Worm (Caenorhabditis elegans): ENCODE data around the gene gfat-2.

gfat-2 gene

DNA sequence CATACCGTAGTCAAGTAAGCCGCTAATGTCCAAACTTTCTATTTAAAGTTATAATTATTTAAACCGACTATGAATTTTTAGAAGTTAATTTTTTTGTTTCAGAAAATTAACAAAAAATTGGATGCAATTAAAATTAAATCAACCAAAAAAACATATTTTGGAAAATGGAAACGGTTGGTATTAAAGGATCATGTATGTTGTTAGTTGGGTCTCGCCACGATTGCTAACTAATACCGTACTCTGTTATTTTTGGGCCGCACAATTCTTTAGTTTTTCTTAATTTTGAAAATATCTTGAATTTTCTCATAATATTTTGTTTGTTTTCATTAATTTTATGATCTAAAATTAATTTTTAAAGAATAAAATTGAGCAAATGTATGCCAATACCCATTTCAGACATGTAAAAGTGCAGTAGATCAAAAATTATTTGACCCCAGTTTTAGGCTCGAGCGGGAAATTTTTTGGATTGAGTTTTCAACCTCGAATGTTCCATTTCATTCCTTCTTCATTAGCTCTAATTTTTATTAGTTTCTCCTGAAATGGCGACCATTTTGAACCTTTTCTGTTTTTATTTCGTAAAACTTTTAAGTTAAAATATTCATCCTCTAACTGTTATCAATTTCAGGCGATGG is 37.5 kb upstream of the gfat-2 start, which contains the start of gene cbd-1:
Gene cbd-1 (plus strand): TSS at position 626 of the 632 bp plus-strand sequence.
- TF ChIP-seq sma-9 (GFP tag; optimal IDR thresholded peaks at IDR 0.05) (no peak), sma-9 (tag; optimal IDR thresholded peaks at IDR 0.05) (no peak), dmd-4 (tag; optimal IDR thresholded peaks at IDR 0.05) (no peak), ceh-82 (tag; optimal IDR thresholded peaks at IDR 0.05) (no peak), nhr-77 (tag; optimal IDR thresholded peaks at IDR 0.05) (no peak), elt-3 (tag; optimal IDR thresholded peaks at IDR 0.05) (no peak), nhr-10 (tag; optimal IDR thresholded peaks at IDR 0.05) (no peak), ztf-1 (GFP tag; conservative IDR thresholded peaks at IDR 0.05) (no peak), nhr-6 (tag; optimal IDR thresholded peaks at IDR 0.05) (no peak), aly-2 (tag; optimal IDR thresholded peaks at IDR 0.05) (no peak), unc-39 (tag; optimal IDR thresholded peaks at IDR 0.05) (no peak), skn-1 (tag; optimal IDR thresholded peaks at IDR 0.05) (no peak), C34F6.9 (tag; optimal IDR thresholded peaks at IDR 0.05) (no peak), egl-27 (tag; optimal IDR thresholded peaks at IDR 0.05) (no peak), mab-5 (tag; optimal IDR thresholded peaks at IDR 0.05) (no peak)

DNA sequence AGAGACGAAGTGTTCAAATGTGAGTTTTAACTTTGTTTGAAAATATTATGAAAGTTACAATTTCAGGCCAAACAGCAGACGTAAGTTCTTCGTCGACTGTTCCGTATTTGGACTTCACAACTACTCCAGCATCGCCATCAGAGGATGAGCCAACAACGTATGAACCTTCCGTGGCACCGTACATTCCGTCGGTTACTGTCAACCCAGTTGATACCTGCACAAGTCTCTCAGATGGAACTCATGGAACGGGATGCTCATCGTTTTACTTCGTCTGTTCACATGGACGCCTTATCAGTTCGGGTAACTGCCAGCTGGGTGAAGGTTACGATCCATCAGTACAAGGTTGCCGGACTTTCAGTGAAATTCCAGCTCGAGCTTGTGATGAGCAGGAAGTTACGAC is 34.3 kb upstream of the gfat-2 start:
- no peak for TF ChIP-seq ceh-82 (tag; optimal IDR thresholded peaks at IDR 0.05)
- TF ChIP-seq sem-4 (tag; optimal IDR thresholded peaks at IDR 0.05), result no peak
- TF ChIP-seq fos-1 (tag; optimal IDR thresholded peaks at IDR 0.05), result no peak
- TF ChIP-seq nhr-6 (tag; optimal IDR thresholded peaks at IDR 0.05), result no peak
- TF ChIP-seq lin-13 (GFP tag; optimal IDR thresholded peaks at IDR 0.05), result no peak
- TF ChIP-seq unc-39 (tag; optimal IDR thresholded peaks at IDR 0.05), result no peak
- TF ChIP-seq elt-3 (tag; optimal IDR thresholded peaks at IDR 0.05), result no peak
- no peak for TF ChIP-seq nhr-77 (tag; optimal IDR thresholded peaks at IDR 0.05)
- no peak for TF ChIP-seq nhr-10 (tag; optimal IDR thresholded peaks at IDR 0.05)
- no peak for TF ChIP-seq mab-5 (tag; optimal IDR thresholded peaks at IDR 0.05)
- TF ChIP-seq alr-1 (tag; optimal IDR thresholded peaks at IDR 0.05), result no peak
- TF ChIP-seq zag-1 (tag; optimal IDR thresholded peaks at IDR 0.05), result no peak
- TF ChIP-seq peb-1 (tag; optimal IDR thresholded peaks at IDR 0.05), result no peak
- TF ChIP-seq unc-62 (GFP tag; optimal IDR thresholded peaks at IDR 0.05), result no peak
- no peak for TF ChIP-seq nhr-12 (tag; optimal IDR thresholded peaks at IDR 0.05)
- TF ChIP-seq blmp-1 (tag; optimal IDR thresholded peaks at IDR 0.05; ENCODE audit: insufficient read depth), result no peak
- no peak for TF ChIP-seq sma-3 (GFP tag; optimal IDR thresholded peaks at IDR 0.05)
- no peak for TF ChIP-seq gmeb-1 (tag; optimal IDR thresholded peaks at IDR 0.05)
- no peak for TF ChIP-seq C34F6.9 (tag; optimal IDR thresholded peaks at IDR 0.05)
- TF ChIP-seq crh-2 (tag; optimal IDR thresholded peaks at IDR 0.05), result no peak

DNA sequence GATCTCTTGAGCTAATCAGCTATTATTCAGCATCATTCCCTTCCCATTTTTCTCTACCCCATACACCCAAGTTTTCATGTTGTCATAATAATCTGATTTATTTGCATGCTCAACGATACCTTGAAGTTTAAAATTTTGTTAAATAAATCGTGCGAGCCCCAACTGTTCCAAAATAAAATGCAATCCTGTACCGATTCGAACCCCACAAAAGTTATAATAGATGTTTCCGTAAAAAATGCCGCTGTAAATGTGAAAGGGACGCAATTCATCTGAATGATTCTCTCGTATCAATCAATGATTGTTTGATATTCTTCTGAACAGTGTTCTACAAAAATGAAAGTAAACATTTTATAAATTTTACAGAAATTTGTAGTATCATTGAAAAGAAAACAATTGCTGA is 32.6 kb upstream of the gfat-2 start:
- TF ChIP-seq lin-11 (tag; optimal IDR thresholded peaks at IDR 0.05) (no peak), skn-1 (tag; optimal IDR thresholded peaks at IDR 0.05) (no peak), elt-1 (tag; optimal IDR thresholded peaks at IDR 0.05) (no peak), dmd-4 (tag; optimal IDR thresholded peaks at IDR 0.05) (no peak), ceh-16 (tag; optimal IDR thresholded peaks at IDR 0.05) (no peak)

DNA sequence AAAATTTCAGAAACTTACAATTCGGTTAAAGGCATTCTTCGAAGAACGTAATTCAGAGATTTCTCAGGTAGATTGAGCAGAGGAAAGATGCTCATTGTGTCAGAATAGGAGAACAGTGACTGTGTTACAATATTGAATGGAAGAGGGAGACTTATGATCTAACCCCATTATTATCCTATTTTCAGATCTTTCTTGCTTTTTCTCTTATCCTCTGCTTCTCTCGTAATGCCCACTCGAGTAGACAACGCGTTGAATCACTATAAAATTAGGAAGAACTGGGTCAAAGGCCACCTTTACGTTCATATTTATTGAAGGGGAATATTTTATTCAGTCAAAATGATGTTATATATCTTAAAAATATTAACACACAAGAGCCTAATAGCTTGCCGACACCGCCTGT is 30.8 kb upstream of the gfat-2 start, which contains the start of gene fbxb-76:
Gene fbxb-76 (minus strand): TSS at position 101 of the 400 bp plus-strand sequence.
- TF ChIP-seq nhr-23 (tag; optimal IDR thresholded peaks at IDR 0.05) (no peak), Y55F3AM.14 (GFP tag; optimal IDR thresholded peaks at IDR 0.05) (no peak), blmp-1 (tag; optimal IDR thresholded peaks at IDR 0.05; ENCODE audit: insufficient read depth) (no peak), peb-1 (tag; optimal IDR thresholded peaks at IDR 0.05) (no peak), ztf-4 (tag; optimal IDR thresholded peaks at IDR 0.05) (no peak), mbf-1 (tag; optimal IDR thresholded peaks at IDR 0.05) (no peak), ama-1 (optimal IDR thresholded peaks at IDR 0.05) (no peak), lin-39 (tag; optimal IDR thresholded peaks at IDR 0.05) (no peak), mdl-1 (tag; optimal IDR thresholded peaks at IDR 0.05) (no peak), unc-39 (tag; optimal IDR thresholded peaks at IDR 0.05) (no peak), R02D3.7 (tag; optimal IDR thresholded peaks at IDR 0.05) (no peak), skn-1 (tag; optimal IDR thresholded peaks at IDR 0.05) (no peak), ceh-82 (tag; optimal IDR thresholded peaks at IDR 0.05) (no peak), sma-9 (GFP tag; optimal IDR thresholded peaks at IDR 0.05) (no peak), sma-9 (tag; optimal IDR thresholded peaks at IDR 0.05) (no peak), ZK546.5 (tag; optimal IDR thresholded peaks at IDR 0.05) (no peak), nhr-10 (tag; optimal IDR thresholded peaks at IDR 0.05) (no peak)

Measured in whole organism, L2 larva.